Worm (Caenorhabditis elegans) whole organism, L3 larva: ENCODE results near the gene K10D11.7.

Experiments used
- ama-1 ChIP-seq: fragments of 150-350 bp; optimal IDR thresholded peaks from 2 replicates; lab custom pipeline; 2018
- ceh-82 ChIP-seq: fragments of 150-350 bp; optimal IDR thresholded peaks from 2 replicates; lab custom pipeline; 2014; ENCODE audit warnings: missing biosample characterization, missing genetic modification characterization
- elt-3 ChIP-seq, 3 experiments: fragments of 150-350 bp in 1 of 3; sonication (generic microtip) in 2 of 3; optimal IDR thresholded peaks; 2 replicates in 2 of 3; 4 replicates in 1 of 3; lab custom pipeline; 2014 to 2017; ENCODE audit warnings: missing biosample characterization in 3 of 3, missing genetic modification characterization in 3 of 3
- fos-1 ChIP-seq: fragments of 150-350 bp; optimal IDR thresholded peaks from 2 replicates; lab custom pipeline; 2014; ENCODE audit warnings: missing biosample characterization, missing genetic modification characterization
- lin-39 ChIP-seq: fragments of 150-350 bp; optimal IDR thresholded peaks from 2 replicates; lab custom pipeline; 2018; ENCODE audit warnings: missing biosample characterization, missing genetic modification reagents, missing genetic modification characterization
- nhr-25 ChIP-seq: sonication (generic microtip); optimal IDR thresholded peaks from 2 replicates; lab custom pipeline; 2017; ENCODE audit warnings: missing biosample characterization, missing genetic modification characterization
- nhr-77 ChIP-seq: fragments of 150-350 bp; optimal IDR thresholded peaks from 2 replicates; lab custom pipeline; 2014; ENCODE audit warnings: missing biosample characterization, missing genetic modification characterization
- pqm-1 ChIP-seq: fragments of 150-350 bp; optimal IDR thresholded peaks from 2 replicates; lab custom pipeline; 2017; ENCODE audit warnings: missing biosample characterization, missing genetic modification characterization, inconsistent platforms
- ztf-4 ChIP-seq: fragments of 150-350 bp; optimal IDR thresholded peaks from 2 replicates; lab custom pipeline; 2014; ENCODE audit warnings: missing biosample characterization, missing genetic modification characterization

ce11 chrIV:12991629-12992028 lies 4.2 kb downstream of the K10D11.7 start, which contains the start of gene K10D11.5:
- TF ChIP-seq fos-1 (no peak), elt-3 (tag; optimal IDR thresholded peaks at IDR 0.05; lab: Kevin White, UChicago) (no peak), ztf-4 (tag; lab: Kevin White, UChicago) (no peak), nhr-25 (no peak), ceh-82 (tag; lab: Kevin White, UChicago) (no peak), lin-39 (tag; lab: Kevin White, UChicago) (no peak), pqm-1 (peak; percentile 93), ama-1 (lab: Kevin White, UChicago) (no peak), nhr-77 (tag; lab: Kevin White, UChicago) (no peak)
